Worm (Caenorhabditis elegans) whole organism, L3 larva: Measurements from ENCODE around the gene C45B11.6.

ENCODE experiments used
- lin-39 ChIP-seq: fragments of 150-350 bp; optimal IDR thresholded peaks from 2 replicates; lab custom pipeline; 2018; ENCODE audit warnings: missing biosample characterization, missing genetic modification reagents, missing genetic modification characterization
- nhr-28 ChIP-seq: fragments of 150-350 bp; optimal IDR thresholded peaks from 2 replicates; lab custom pipeline; 2014; ENCODE audit warnings: missing biosample characterization, missing genetic modification characterization

- TF ChIP-seq lin-39 (no peak), nhr-28 (no peak)
Measured at ce11 chrV:11069277-11069676, 25.4 kb downstream of the C45B11.6 start, which contains the start of gene T04C12.8.
